Worm (Caenorhabditis elegans) whole organism, young adult: Measurements from ENCODE around the gene nmr-2.
A peak's percentile ranks its signal among the peaks of the same experiment; 100 is the strongest.

Experiments used
- F23B12.7 ChIP-seq: sonication (generic microtip); optimal IDR thresholded peaks from 2 replicates; lab custom pipeline; 2017; ENCODE audit warnings: missing genetic modification characterization, mild to moderate bottlenecking, missing compliant biosample characterization, antibody characterized with exemption, moderate library complexity; ENCODE audit not compliant: insufficient read depth
- F33H1.4 ChIP-seq: fragments of 200-800 bp; sonication (Bioruptor generic); IDR thresholded peaks from 2 replicates; pipeline ENCODE4 v1.3.6; 2022; ENCODE audit warnings: missing genetic modification reagents, missing genetic modification characterization, missing compliant biosample characterization
- F37B4.10 ChIP-seq: fragments of 200-800 bp; sonication (Bioruptor generic); IDR thresholded peaks from 2 replicates; pipeline ENCODE4 v1.3.6; 2022; ENCODE audit warnings: missing genetic modification characterization, missing compliant biosample characterization
- F39B2.1 ChIP-seq: fragments of 200-800 bp; sonication (Bioruptor generic); IDR thresholded peaks from 2 replicates; pipeline ENCODE4 v1.3.6; 2022; ENCODE audit warnings: missing genetic modification reagents, missing genetic modification characterization, missing compliant biosample characterization
- F49E8.2 ChIP-seq: sonication (generic microtip); optimal IDR thresholded peaks from 3 replicates; lab custom pipeline; 2017; ENCODE audit warnings: missing genetic modification characterization, mild to moderate bottlenecking, missing compliant biosample characterization, antibody characterized with exemption, moderate library complexity; ENCODE audit not compliant: insufficient read depth
- F57A8.1 ChIP-seq: fragments of 200-800 bp; sonication (Bioruptor generic); optimal IDR thresholded peaks from 2 replicates; lab custom pipeline; 2018; ENCODE audit warnings: mild to moderate bottlenecking, missing genetic modification characterization, moderate library complexity, missing compliant biosample characterization
- Y95B8A.8 ChIP-seq: fragments of 200-800 bp; sonication (Bioruptor generic); IDR thresholded peaks from 2 replicates; pipeline ENCODE4 v1.3.6; 2022; ENCODE audit warnings: missing genetic modification reagents, missing genetic modification characterization, missing compliant biosample characterization
- akir-1 ChIP-seq: fragments of 200-800 bp; sonication (Bioruptor generic); optimal IDR thresholded peaks from 2 replicates; lab custom pipeline; 2018; ENCODE audit warnings: mild to moderate bottlenecking, missing genetic modification characterization, moderate library complexity, missing compliant biosample characterization
- aptf-2 ChIP-seq: fragments of 200-800 bp; sonication (Bioruptor generic); conservative IDR thresholded peaks from 2 replicates; pipeline ENCODE4 v1.3.6; 2022; ENCODE audit warnings: missing genetic modification reagents, missing genetic modification characterization, missing compliant biosample characterization
- attf-3 ChIP-seq: fragments of 200-800 bp; sonication (Bioruptor generic); conservative IDR thresholded peaks from 2 replicates; pipeline ENCODE4 v1.3.6; 2022; ENCODE audit warnings: missing genetic modification reagents, missing genetic modification characterization, missing compliant biosample characterization
- attf-6 ChIP-seq: fragments of 200-800 bp; sonication (Bioruptor generic); IDR thresholded peaks from 2 replicates; pipeline ENCODE4 v1.3.6; 2022; ENCODE audit warnings: missing genetic modification reagents, missing genetic modification characterization, missing compliant biosample characterization
- cebp-1 ChIP-seq, 2 experiments: fragments of 200-800 bp in 1 of 2; sonication (Bioruptor generic) in 1 of 2; sonication (generic microtip) in 1 of 2; IDR thresholded peaks in 1 of 2; optimal IDR thresholded peaks in 1 of 2; 2 replicates each; pipeline versions ENCODE4 v1.3.6 to Lab custom; 2017 to 2022; ENCODE audit warnings: missing compliant biosample characterization in 2 of 2, missing genetic modification characterization in 2 of 2, mild to moderate bottlenecking in 1 of 2, missing genetic modification reagents in 1 of 2, moderate library complexity in 1 of 2
- ceh-40 ChIP-seq: fragments of 200-800 bp; sonication (Bioruptor generic); IDR thresholded peaks from 2 replicates; pipeline ENCODE4 v1.3.6; 2022; ENCODE audit warnings: missing genetic modification characterization, missing compliant biosample characterization
- ceh-91 ChIP-seq: fragments of 200-800 bp; sonication (Bioruptor generic); IDR thresholded peaks from 2 replicates; pipeline ENCODE4 v1.3.6; 2022; ENCODE audit warnings: missing genetic modification reagents, missing genetic modification characterization, missing compliant biosample characterization
- chd-7 ChIP-seq: sonication (generic microtip); optimal IDR thresholded peaks from 2 replicates; lab custom pipeline; 2016; ENCODE audit warnings: mild to moderate bottlenecking, missing genetic modification characterization, moderate library complexity, missing compliant biosample characterization
- dox-1 ChIP-seq: fragments of 200-800 bp; sonication (Bioruptor generic); IDR thresholded peaks from 2 replicates; pipeline ENCODE4 v1.3.6; 2022; ENCODE audit warnings: missing genetic modification reagents, missing genetic modification characterization, missing compliant biosample characterization
- egrh-3 ChIP-seq: fragments of 200-800 bp; sonication (Bioruptor generic); IDR thresholded peaks from 2 replicates; pipeline ENCODE4 v1.3.6; 2022; ENCODE audit warnings: missing genetic modification reagents, missing genetic modification characterization, missing compliant biosample characterization
- ets-4 ChIP-seq: fragments of 200-800 bp; sonication (Bioruptor generic); optimal IDR thresholded peaks from 2 replicates; lab custom pipeline; 2018; ENCODE audit warnings: mild to moderate bottlenecking, missing genetic modification characterization, missing compliant biosample characterization
- hmg-1.2 ChIP-seq: fragments of 200-800 bp; sonication (Bioruptor generic); IDR thresholded peaks from 2 replicates; pipeline ENCODE4 v1.3.6; 2022; ENCODE audit warnings: missing genetic modification reagents, missing genetic modification characterization, missing compliant biosample characterization
- hmg-20 ChIP-seq: fragments of 200-800 bp; sonication (Bioruptor generic); IDR thresholded peaks from 2 replicates; pipeline ENCODE4 v1.3.6; 2022; ENCODE audit warnings: missing genetic modification reagents, missing genetic modification characterization, missing compliant biosample characterization
- hsf-1 ChIP-seq: fragments of 200-800 bp; sonication (Bioruptor generic); IDR thresholded peaks from 2 replicates; pipeline ENCODE4 v1.3.6; 2022; ENCODE audit warnings: missing genetic modification reagents, missing genetic modification characterization, missing compliant biosample characterization
- lsy-27 ChIP-seq: sonication (generic microtip); optimal IDR thresholded peaks from 2 replicates; lab custom pipeline; 2017; ENCODE audit warnings: missing genetic modification characterization, mild to moderate bottlenecking, missing compliant biosample characterization, antibody characterized with exemption, missing genotype, borderline replicate concordance; ENCODE audit not compliant: insufficient read depth
- madf-6 ChIP-seq: fragments of 200-800 bp; sonication (Bioruptor generic); IDR thresholded peaks from 2 replicates; pipeline ENCODE4 v1.3.6; 2022; ENCODE audit warnings: missing genetic modification reagents, missing genetic modification characterization, missing compliant biosample characterization
- mcd-1 ChIP-seq: fragments of 200-800 bp; sonication (Bioruptor generic); IDR thresholded peaks from 2 replicates; pipeline ENCODE4 v1.3.6; 2022; ENCODE audit warnings: missing genetic modification reagents, missing genetic modification characterization, missing compliant biosample characterization
- nfya-1 ChIP-seq: sonication (generic microtip); optimal IDR thresholded peaks from 2 replicates; lab custom pipeline; 2017; ENCODE audit warnings: antibody characterized with exemption, missing compliant biosample characterization, missing genetic modification characterization, borderline replicate concordance; ENCODE audit not compliant: insufficient read depth
- pha-4 ChIP-seq: fragments of 150-350 bp; sonication (generic microtip); optimal IDR thresholded peaks from 2 replicates; lab custom pipeline; 2014; ENCODE audit warnings: missing biosample characterization, missing genetic modification reagents, missing genetic modification characterization
- repo-1 ChIP-seq: sonication (generic microtip); optimal IDR thresholded peaks from 2 replicates; lab custom pipeline; 2017; ENCODE audit warnings: mild to moderate bottlenecking, missing genetic modification characterization, missing compliant biosample characterization
- sea-2 ChIP-seq: fragments of 200-800 bp; sonication (Bioruptor generic); IDR thresholded peaks from 2 replicates; pipeline ENCODE4 v1.3.6; 2022; ENCODE audit warnings: missing genetic modification characterization, missing compliant biosample characterization
- snpc-1.1 ChIP-seq: sonication (generic microtip); optimal IDR thresholded peaks from 2 replicates; lab custom pipeline; 2017; ENCODE audit warnings: missing genetic modification characterization, mild to moderate bottlenecking, missing compliant biosample characterization, antibody characterized with exemption, moderate library complexity, missing genotype, missing genetic modification reagents; ENCODE audit not compliant: insufficient read depth
- snpc-1.3 ChIP-seq: sonication (generic microtip); optimal IDR thresholded peaks from 2 replicates; lab custom pipeline; 2017; ENCODE audit warnings: missing genetic modification characterization, mild to moderate bottlenecking, missing compliant biosample characterization, antibody characterized with exemption, moderate library complexity, missing genotype, missing genetic modification reagents; ENCODE audit not compliant: insufficient read depth
- snpc-4 ChIP-seq, 5 experiments: fragments of 150-350 bp in 1 of 5; sonication (generic microtip) in 4 of 5; optimal IDR thresholded peaks; 2 replicates each; lab custom pipeline; 2014 to 2018; ENCODE audit warnings: missing genetic modification characterization in 5 of 5, missing biosample characterization in 3 of 5, antibody characterized with exemption in 2 of 5, mild to moderate bottlenecking in 2 of 5, missing compliant biosample characterization in 2 of 5, missing genotype in 2 of 5, moderate library complexity in 2 of 5, missing genetic modification reagents in 1 of 5
- somi-1 ChIP-seq: fragments of 200-800 bp; sonication (Bioruptor generic); optimal IDR thresholded peaks from 2 replicates; lab custom pipeline; 2018; ENCODE audit warnings: mild to moderate bottlenecking, missing genetic modification characterization, missing compliant biosample characterization
- sptf-2 ChIP-seq: fragments of 200-800 bp; sonication (Bioruptor generic); optimal IDR thresholded peaks from 2 replicates; lab custom pipeline; 2018; ENCODE audit warnings: mild to moderate bottlenecking, missing genetic modification characterization, missing compliant biosample characterization
- tbp1 ChIP-seq: fragments of 200-800 bp; sonication (Bioruptor generic); optimal IDR thresholded peaks from 2 replicates; lab custom pipeline; 2018; ENCODE audit warnings: mild to moderate bottlenecking, missing genetic modification characterization, missing compliant biosample characterization
- tlf-1 ChIP-seq: fragments of 200-800 bp; sonication (Bioruptor generic); optimal IDR thresholded peaks from 2 replicates; lab custom pipeline; 2018; ENCODE audit warnings: mild to moderate bottlenecking, missing genetic modification characterization, missing compliant biosample characterization
- zfh-2 ChIP-seq: fragments of 200-800 bp; sonication (Bioruptor generic); conservative IDR thresholded peaks from 2 replicates; pipeline ENCODE4 v1.3.6; 2022; ENCODE audit warnings: missing genetic modification reagents, missing genetic modification characterization, missing compliant biosample characterization
- ztf-22 ChIP-seq: fragments of 200-800 bp; sonication (Bioruptor generic); optimal IDR thresholded peaks from 2 replicates; lab custom pipeline; 2018; ENCODE audit warnings: mild to moderate bottlenecking, missing genetic modification characterization, moderate library complexity, missing compliant biosample characterization
- ztf-28 ChIP-seq: fragments of 200-800 bp; sonication (Bioruptor generic); IDR thresholded peaks from 2 replicates; pipeline ENCODE4 v1.3.6; 2022; ENCODE audit warnings: missing genetic modification reagents, missing genetic modification characterization, missing compliant biosample characterization

The nmr-2 gene

DNA sequence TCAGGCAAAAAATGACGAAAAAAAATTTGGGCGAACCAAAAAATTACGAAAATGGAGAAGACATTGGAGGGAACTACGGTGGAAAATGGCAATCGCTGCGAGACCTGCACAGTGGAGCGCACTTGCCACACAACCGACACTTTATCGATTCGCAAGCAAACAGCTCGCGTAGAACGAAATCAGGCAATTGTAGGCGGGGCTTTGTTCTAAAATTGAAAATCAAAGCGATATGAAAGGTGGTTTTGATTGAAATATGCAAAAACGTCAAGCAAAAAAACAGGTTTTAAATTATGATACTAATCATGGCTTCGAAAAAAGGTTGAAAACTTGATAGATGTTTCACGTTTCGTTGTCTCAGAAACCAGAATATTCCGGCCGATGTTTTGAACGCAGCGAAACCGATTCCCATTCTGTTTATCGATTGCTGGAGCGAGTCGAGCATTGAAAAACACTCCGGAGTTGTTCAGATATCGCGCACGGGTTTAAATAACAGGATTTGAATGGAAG, 9.2 kb downstream of the nmr-2 start, which contains the start of the genes fib-1 and mut-15 (continued):
- TF ChIP-seq ets-4 (GFP tag; lab: Kevin White, UChicago) (no peak), F23B12.7 (tag; lab: Kevin White, UChicago) (peak; percentile 86), mcd-1 (GFP tag; lab: Robert Waterston, UW) (peak; percentile 99), repo-1 (tag; lab: Kevin White, UChicago) (no peak), attf-6 (0 out of 2 replicates have a peak, but pooled peaks have one; percentile 42), attf-3 (GFP tag; lab: Robert Waterston, UW) (peak; percentile 85), somi-1 (peak; percentile 41), sptf-2 (GFP tag; lab: Kevin White, UChicago) (no peak), aptf-2 (GFP tag; lab: Robert Waterston, UW) (peak; percentile 78), F33H1.4 (GFP tag; lab: Robert Waterston, UW) (peak; percentile 98), nfya-1 (tag; lab: Kevin White, UChicago) (no peak), madf-6 (GFP tag; lab: Robert Waterston, UW) (peak; percentile 84), ztf-28 (peak; percentile 95), hmg-1.2 (GFP tag; lab: Robert Waterston, UW) (peak; percentile 72), sea-2 (GFP tag; lab: Robert Waterston, UW) (0 out of 2 replicates have a peak, but pooled peaks have one; percentile 27), snpc-1.3 (tag; lab: Kevin White, UChicago) (peak; percentile 49)

- TF ChIP-seq sptf-2 (GFP tag; lab: Kevin White, UChicago) = peak; percentile 2
- peak; percentile 87 for TF ChIP-seq zfh-2 (GFP tag; lab: Robert Waterston, UW)
- TF ChIP-seq lsy-27 (tag; lab: Kevin White, UChicago) = no peak
- TF ChIP-seq F57A8.1 (GFP tag; lab: Kevin White, UChicago) = peak; percentile 20
- peak; percentile 11; the same call in 1 of the 2 replicates for TF ChIP-seq dox-1 (GFP tag; lab: Robert Waterston, UW)
- peak; percentile 35; the same call in 1 of the 2 replicates for TF ChIP-seq attf-6
- TF ChIP-seq egrh-3 (GFP tag; lab: Robert Waterston, UW) = peak; percentile 78
- peak; percentile 5; the same call in 1 of the 2 replicates for TF ChIP-seq hsf-1 (GFP tag; lab: Robert Waterston, UW)
- no peak for TF ChIP-seq hmg-20 (GFP tag; lab: Robert Waterston, UW)
These were observed 9.9 kb downstream of the nmr-2 start for ce11 chrV:15001536-15001935.

DNA sequence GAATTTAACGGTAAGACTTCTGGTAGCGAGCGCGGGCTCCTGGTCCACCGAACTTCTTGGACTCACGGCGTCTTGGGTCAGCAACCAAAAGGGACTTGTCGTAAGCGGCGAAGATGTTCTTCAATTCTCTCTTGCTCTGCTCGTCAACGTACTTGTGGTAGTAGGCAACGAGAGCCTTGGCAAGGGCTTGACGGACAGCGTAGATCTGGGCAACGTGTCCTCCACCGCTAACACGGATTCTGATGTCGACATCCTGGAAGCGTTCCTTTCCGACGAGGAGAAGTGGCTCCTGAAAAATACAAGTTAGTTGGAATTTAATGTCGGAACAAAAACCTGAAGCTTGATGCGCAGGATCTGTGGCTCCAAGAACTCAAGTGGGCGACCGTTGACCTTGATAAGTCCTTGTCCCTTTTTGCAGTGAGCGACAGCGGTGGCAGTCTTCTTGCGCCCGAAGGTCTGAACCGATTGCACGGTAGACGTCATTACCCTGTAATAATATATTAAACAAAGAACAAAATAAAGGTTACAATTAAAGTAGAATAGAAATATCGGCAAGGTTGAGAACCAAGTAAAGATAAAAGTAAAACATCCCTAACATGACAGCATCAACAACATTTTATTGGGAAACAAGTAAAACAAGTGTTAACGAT, 11.3 kb downstream of the nmr-2 start, which contains the start of gene rps-16:
Gene rps-16 (minus strand): TSS at position 487 of the 650 bp plus-strand sequence.
- TF ChIP-seq ceh-91 (no peak), cebp-1 (GFP tag; IDR thresholded peaks at IDR 0.05; lab: Robert Waterston, UW) (no peak), cebp-1 (tag; optimal IDR thresholded peaks at IDR 0.05; lab: Kevin White, UChicago) (peak; percentile 40), Y95B8A.8 (GFP tag; lab: Robert Waterston, UW) (0 out of 2 replicates have a peak, but pooled peaks have one; percentile 8), tlf-1 (peak; percentile 61), chd-7 (tag; lab: Kevin White, UChicago) (peak; percentile 65), F49E8.2 (tag; lab: Kevin White, UChicago) (peak; percentile 25), ztf-22 (GFP tag; lab: Kevin White, UChicago) (no peak), ceh-40 (GFP tag; lab: Robert Waterston, UW) (0 out of 2 replicates have a peak, but pooled peaks have one; percentile 14), pha-4 (tag; lab: Kevin White, UChicago) (no peak), tbp1 (GFP tag; lab: Kevin White, UChicago) (peak; percentile 11), F39B2.1 (peak; percentile 75; the same call in 1 of the 2 replicates), sea-2 (GFP tag; lab: Robert Waterston, UW) (no peak), aptf-2 (GFP tag; lab: Robert Waterston, UW) (no peak), akir-1 (GFP tag; lab: Kevin White, UChicago) (no peak), sptf-2 (GFP tag; lab: Kevin White, UChicago) (no peak), hmg-1.2 (GFP tag; lab: Robert Waterston, UW) (peak; percentile 27; the same call in 1 of the 2 replicates), snpc-4 (GFP tag; optimal IDR thresholded peaks at IDR 0.05; lab: Kevin White, UChicago) (no peak), snpc-4 (tag; optimal IDR thresholded peaks at IDR 0.05; lab: Kevin White, UChicago) (peak in 2 of 4 experiments; percentile 27 to 29), F37B4.10 (no peak), snpc-1.1 (peak; percentile 49), attf-6 (peak; percentile 77), snpc-1.3 (tag; lab: Kevin White, UChicago) (peak; percentile 65)
